Worm (Caenorhabditis elegans) whole organism, L4 larva: ENCODE data around the gene Y39B6A.5.

Experiments
- D1046.2 ChIP-seq: fragments of 200-800 bp; sonication (Bioruptor generic); IDR thresholded peaks from 2 replicates; pipeline ENCODE4 v1.3.6; 2022; ENCODE audit warnings: missing genetic modification characterization, missing compliant biosample characterization
- F44E2.7 ChIP-seq: fragments of 200-800 bp; sonication (Bioruptor generic); IDR thresholded peaks from 2 replicates; pipeline ENCODE4 v2.1.2; 2022; ENCODE audit warnings: missing genetic modification characterization, missing compliant biosample characterization
- F49E8.2 ChIP-seq: sonication (generic microtip); optimal IDR thresholded peaks from 2 replicates; lab custom pipeline; 2016; ENCODE audit warnings: missing compliant biosample characterization, mild to moderate bottlenecking, missing genetic modification characterization, borderline replicate concordance
- T20F7.1 ChIP-seq: fragments of 200-800 bp; sonication (Bioruptor generic); optimal IDR thresholded peaks from 2 replicates; lab custom pipeline; 2018; ENCODE audit warnings: mild to moderate bottlenecking, missing genetic modification characterization, missing compliant biosample characterization
- T26A8.4 ChIP-seq: fragments of 200-800 bp; sonication (Bioruptor generic); IDR thresholded peaks from 2 replicates; pipeline ENCODE4 v1.3.6; 2022; ENCODE audit warnings: missing genetic modification characterization, missing compliant biosample characterization
- Y48G9A.11 ChIP-seq: fragments of 200-800 bp; sonication (Bioruptor generic); IDR thresholded peaks from 2 replicates; pipeline ENCODE4 v1.3.6; 2022; ENCODE audit warnings: missing genetic modification reagents, missing genetic modification characterization, missing compliant biosample characterization
- Y75B8A.6 ChIP-seq: fragments of 200-800 bp; sonication (Bioruptor generic); IDR thresholded peaks from 2 replicates; pipeline ENCODE4 v1.3.6; 2022; ENCODE audit warnings: missing genetic modification reagents, missing genetic modification characterization, missing compliant biosample characterization
- aha-1 ChIP-seq: fragments of 150-350 bp; peaks from one replicate; lab custom pipeline; 2014; ENCODE audit warnings: missing biosample characterization, missing genetic modification characterization
- arid-1 ChIP-seq: fragments of 200-800 bp; sonication (Bioruptor generic); conservative IDR thresholded peaks from 2 replicates; pipeline ENCODE4 v1.3.6; 2022; ENCODE audit warnings: missing genetic modification reagents, missing genetic modification characterization, missing compliant biosample characterization
- attf-4 ChIP-seq: sonication (generic microtip); optimal IDR thresholded peaks from 3 replicates; lab custom pipeline; 2017; ENCODE audit warnings: missing biosample characterization, missing genetic modification characterization
- ceh-20 ChIP-seq: fragments of 200-800 bp; sonication (Bioruptor generic); IDR thresholded peaks from 2 replicates; pipeline ENCODE4 v1.3.6; 2022; ENCODE audit warnings: missing genetic modification reagents, missing genetic modification characterization, missing compliant biosample characterization
- ceh-28 ChIP-seq: fragments of 150-350 bp; optimal IDR thresholded peaks from 2 replicates; lab custom pipeline; 2014; ENCODE audit warnings: missing biosample characterization, missing genetic modification reagents, missing genetic modification characterization
- ceh-32 ChIP-seq: sonication (generic microtip); optimal IDR thresholded peaks from 2 replicates; lab custom pipeline; 2016; ENCODE audit warnings: mild to moderate bottlenecking, missing genetic modification characterization, missing compliant biosample characterization; ENCODE audit not compliant: poor library complexity
- ceh-82 ChIP-seq: sonication (generic microtip); optimal IDR thresholded peaks from 2 replicates; lab custom pipeline; 2017; ENCODE audit warnings: missing biosample characterization, missing genetic modification characterization
- ces-1 ChIP-seq: fragments of 150-350 bp; sonication (generic microtip); optimal IDR thresholded peaks from 4 replicates; lab custom pipeline; 2014; ENCODE audit warnings: missing biosample characterization, missing genetic modification reagents, missing genetic modification characterization
- ctbp-1 ChIP-seq: fragments of 200-800 bp; sonication (Bioruptor generic); IDR thresholded peaks from 2 replicates; pipeline ENCODE4 v1.3.6; 2022; ENCODE audit warnings: missing genetic modification reagents, missing genetic modification characterization, missing compliant biosample characterization
- daf-19 ChIP-seq: fragments of 200-800 bp; sonication (Bioruptor generic); conservative IDR thresholded peaks from 2 replicates; pipeline ENCODE4 v1.3.6; 2022; ENCODE audit warnings: missing genetic modification characterization, missing compliant biosample characterization
- daf-8 ChIP-seq: fragments of 200-800 bp; sonication (Bioruptor generic); IDR thresholded peaks from 2 replicates; pipeline ENCODE4 v1.3.6; 2022; ENCODE audit warnings: missing genetic modification characterization, missing compliant biosample characterization
- dmd-8 ChIP-seq: fragments of 200-800 bp; sonication (Bioruptor generic); IDR thresholded peaks from 2 replicates; pipeline ENCODE4 v1.3.6; 2022; ENCODE audit warnings: missing genetic modification characterization, missing compliant biosample characterization
- duxl-1 ChIP-seq: sonication (generic microtip); optimal IDR thresholded peaks from 2 replicates; lab custom pipeline; 2016; ENCODE audit warnings: mild to moderate bottlenecking, missing genetic modification characterization, moderate library complexity, missing compliant biosample characterization; ENCODE audit not compliant: poor library complexity
- dve-1 ChIP-seq: sonication (generic microtip); optimal IDR thresholded peaks from 2 replicates; lab custom pipeline; 2017; ENCODE audit warnings: antibody characterized with exemption, mild to moderate bottlenecking, missing genetic modification characterization, missing compliant biosample characterization; ENCODE audit not compliant: insufficient read depth
- fos-1 ChIP-seq: fragments of 150-350 bp; optimal IDR thresholded peaks from 2 replicates; lab custom pipeline; 2014; ENCODE audit warnings: missing biosample characterization, missing genetic modification characterization
- hif-1 ChIP-seq, 2 experiments: sonication (generic microtip); optimal IDR thresholded peaks; 2 replicates each; lab custom pipeline; 2016 to 2017; ENCODE audit warnings: missing compliant biosample characterization in 2 of 2, missing genetic modification characterization in 2 of 2, missing genetic modification reagents in 2 of 2, missing genotype in 2 of 2, mild to moderate bottlenecking in 1 of 2
- hlh-30 ChIP-seq: sonication (generic microtip); optimal IDR thresholded peaks from 2 replicates; lab custom pipeline; 2017; ENCODE audit warnings: antibody characterized with exemption, mild to moderate bottlenecking, missing genetic modification characterization, missing compliant biosample characterization; ENCODE audit not compliant: insufficient read depth
- hmg-1.1 ChIP-seq: fragments of 200-800 bp; sonication (Bioruptor generic); IDR thresholded peaks from 2 replicates; pipeline ENCODE4 v1.3.6; 2022; ENCODE audit warnings: missing genetic modification reagents, missing genetic modification characterization, missing compliant biosample characterization
- lim-7 ChIP-seq: fragments of 200-800 bp; sonication (Bioruptor generic); IDR thresholded peaks from 2 replicates; pipeline ENCODE4 v1.3.6; 2022; ENCODE audit warnings: missing genetic modification characterization, missing compliant biosample characterization
- lin-13 ChIP-seq: fragments of 150-350 bp; optimal IDR thresholded peaks from 2 replicates; lab custom pipeline; 2014; ENCODE audit warnings: missing biosample characterization, missing genetic modification reagents, missing genetic modification characterization
- lin-29 ChIP-seq: fragments of 200-800 bp; sonication (Bioruptor generic); IDR thresholded peaks from 2 replicates; pipeline ENCODE4 v1.3.6; 2022; ENCODE audit warnings: missing genetic modification reagents, missing genetic modification characterization, missing compliant biosample characterization
- lsy-2 ChIP-seq, 2 experiments: fragments of 150-350 bp in 1 of 2; sonication (generic microtip) in 1 of 2; optimal IDR thresholded peaks; 2 replicates each; lab custom pipeline; 2014 to 2017; ENCODE audit warnings: missing biosample characterization in 2 of 2, missing genetic modification characterization in 2 of 2
- madf-5 ChIP-seq, 2 experiments: fragments of 200-800 bp; sonication (Bioruptor generic); IDR thresholded peaks; 2 replicates each; pipeline ENCODE4 v1.3.6; 2022; ENCODE audit warnings: missing compliant biosample characterization in 2 of 2, missing genetic modification characterization in 2 of 2
- madf-9 ChIP-seq: fragments of 200-800 bp; sonication (Bioruptor generic); conservative IDR thresholded peaks from 2 replicates; pipeline ENCODE4 v1.3.6; 2022; ENCODE audit warnings: missing genetic modification reagents, missing genetic modification characterization, missing compliant biosample characterization
- nhr-10 ChIP-seq: fragments of 150-350 bp; optimal IDR thresholded peaks from 2 replicates; lab custom pipeline; 2014; ENCODE audit warnings: missing biosample characterization, missing genetic modification characterization
- nhr-48 ChIP-seq: sonication (generic microtip); optimal IDR thresholded peaks from 2 replicates; lab custom pipeline; 2016; ENCODE audit warnings: mild to moderate bottlenecking, missing genetic modification characterization, missing compliant biosample characterization
- nhr-77 ChIP-seq: fragments of 150-350 bp; optimal IDR thresholded peaks from 2 replicates; lab custom pipeline; 2014; ENCODE audit warnings: missing biosample characterization, missing genetic modification characterization
- pqm-1 ChIP-seq: sonication (generic microtip); optimal IDR thresholded peaks from 2 replicates; lab custom pipeline; 2017; ENCODE audit warnings: missing biosample characterization, missing genetic modification characterization
- saeg-2 ChIP-seq: fragments of 200-800 bp; sonication (Bioruptor generic); IDR thresholded peaks from 2 replicates; pipeline ENCODE4 v1.3.6; 2022; ENCODE audit warnings: missing genetic modification reagents, missing genetic modification characterization, missing compliant biosample characterization
- set-16 ChIP-seq: fragments of 200-800 bp; sonication (Bioruptor generic); IDR thresholded peaks from 2 replicates; pipeline ENCODE4 v1.3.6; 2022; ENCODE audit warnings: missing genetic modification reagents, missing genetic modification characterization, missing compliant biosample characterization
- spr-3 ChIP-seq: fragments of 200-800 bp; sonication (Bioruptor generic); optimal IDR thresholded peaks from 2 replicates; lab custom pipeline; 2018; ENCODE audit warnings: mild to moderate bottlenecking, missing genetic modification characterization, missing compliant biosample characterization
- tra-1 ChIP-seq: fragments of 200-800 bp; sonication (Bioruptor generic); IDR thresholded peaks from 2 replicates; pipeline ENCODE4 v1.3.6; 2022; ENCODE audit warnings: missing genetic modification reagents, missing genetic modification characterization, missing compliant biosample characterization
- unc-130 ChIP-seq: sonication (generic microtip); optimal IDR thresholded peaks from 2 replicates; lab custom pipeline; 2016; ENCODE audit warnings: missing genetic modification reagents, missing genetic modification characterization, missing compliant biosample characterization
- unc-62 ChIP-seq, 3 experiments: fragments of 150-350 bp in 1 of 3; sonication (generic microtip); optimal IDR thresholded peaks in 2 of 3; peaks in 1 of 3; 1 replicate in 1 of 3; 2 replicates in 2 of 3; lab custom pipeline; 2014 to 2017; ENCODE audit warnings: missing biosample characterization in 3 of 3, missing genetic modification characterization in 3 of 3, missing genetic modification reagents in 3 of 3, missing genotype in 1 of 3
- zfp-2 ChIP-seq: sonication (generic microtip); optimal IDR thresholded peaks from 2 replicates; lab custom pipeline; 2016; ENCODE audit warnings: mild to moderate bottlenecking, missing genetic modification characterization, missing compliant biosample characterization
- zip-11 ChIP-seq: fragments of 200-800 bp; sonication (Bioruptor generic); IDR thresholded peaks from 2 replicates; pipeline ENCODE4 v1.3.6; 2022; ENCODE audit warnings: missing genetic modification characterization, missing compliant biosample characterization

Y39B6A.5 gene

DNA sequence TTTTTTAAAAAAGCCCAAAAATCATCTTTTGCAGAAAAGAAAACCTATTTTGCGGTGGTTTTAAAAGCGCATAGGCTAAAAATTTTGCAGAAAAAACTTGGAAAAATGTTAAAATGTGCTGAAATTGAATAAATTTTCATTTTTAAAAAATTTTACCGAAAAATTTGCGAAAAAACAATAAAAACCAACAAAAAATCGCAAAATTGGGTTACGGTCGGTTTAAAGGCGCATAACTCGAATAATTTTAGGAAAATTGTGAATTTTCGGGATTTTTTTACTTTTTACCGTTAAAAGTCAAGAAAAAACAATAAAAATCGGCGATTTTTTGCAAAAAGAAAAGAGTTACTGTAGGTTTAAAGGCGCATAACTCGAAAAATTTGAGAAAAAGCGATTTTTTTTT, 33.4 kb downstream of the Y39B6A.5 start:
- TF ChIP-seq Y48G9A.11 (GFP tag; lab: Robert Waterston, UW) (no peak), nhr-10 (tag; lab: Kevin White, UChicago) (no peak), F49E8.2 (tag; lab: Kevin White, UChicago) (no peak), lin-13 (no peak), D1046.2 (no peak), arid-1 (GFP tag; lab: Robert Waterston, UW) (no peak), lim-7 (GFP tag; lab: Robert Waterston, UW) (no peak), zfp-2 (tag; lab: Kevin White, UChicago) (no peak), pqm-1 (tag; lab: Kevin White, UChicago) (no peak), duxl-1 (tag; lab: Kevin White, UChicago) (no peak), ceh-20 (GFP tag; lab: Robert Waterston, UW) (no peak), daf-19 (GFP tag; lab: Robert Waterston, UW) (no peak), ceh-28 (tag; lab: Kevin White, UChicago) (no peak)

DNA sequence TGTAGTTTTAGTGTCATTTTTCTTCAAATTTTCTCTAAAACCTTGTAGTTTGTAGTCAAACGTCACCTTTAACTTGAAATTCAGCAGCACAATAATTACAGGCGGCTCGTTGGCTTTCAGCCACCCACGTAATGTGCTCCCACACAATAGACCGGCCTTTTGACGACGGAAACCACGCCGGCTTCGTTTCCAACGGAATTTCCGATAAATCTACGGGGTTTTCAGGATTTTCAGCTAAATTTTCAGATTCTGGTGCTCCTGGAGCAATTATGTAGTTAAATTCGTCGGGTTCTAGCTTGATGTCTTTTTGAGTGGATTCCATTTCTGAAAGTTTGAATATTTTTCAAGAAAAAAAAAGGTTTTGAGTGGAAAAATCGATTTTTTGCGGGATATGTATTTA, 34.1 kb downstream of the Y39B6A.5 start, which contains the start of gene bed-1:
Gene bed-1, minus strand, starts transcription at position 337 of the 400 bp plus-strand sequence.
- TF ChIP-seq ces-1 = no peak
- TF ChIP-seq aha-1 (tag; lab: Kevin White, UChicago) = peak; percentile 68
- no peak for TF ChIP-seq tra-1
- no peak for TF ChIP-seq ctbp-1 (GFP tag; lab: Robert Waterston, UW)
- TF ChIP-seq hlh-30 (tag; lab: Kevin White, UChicago) = no peak

DNA sequence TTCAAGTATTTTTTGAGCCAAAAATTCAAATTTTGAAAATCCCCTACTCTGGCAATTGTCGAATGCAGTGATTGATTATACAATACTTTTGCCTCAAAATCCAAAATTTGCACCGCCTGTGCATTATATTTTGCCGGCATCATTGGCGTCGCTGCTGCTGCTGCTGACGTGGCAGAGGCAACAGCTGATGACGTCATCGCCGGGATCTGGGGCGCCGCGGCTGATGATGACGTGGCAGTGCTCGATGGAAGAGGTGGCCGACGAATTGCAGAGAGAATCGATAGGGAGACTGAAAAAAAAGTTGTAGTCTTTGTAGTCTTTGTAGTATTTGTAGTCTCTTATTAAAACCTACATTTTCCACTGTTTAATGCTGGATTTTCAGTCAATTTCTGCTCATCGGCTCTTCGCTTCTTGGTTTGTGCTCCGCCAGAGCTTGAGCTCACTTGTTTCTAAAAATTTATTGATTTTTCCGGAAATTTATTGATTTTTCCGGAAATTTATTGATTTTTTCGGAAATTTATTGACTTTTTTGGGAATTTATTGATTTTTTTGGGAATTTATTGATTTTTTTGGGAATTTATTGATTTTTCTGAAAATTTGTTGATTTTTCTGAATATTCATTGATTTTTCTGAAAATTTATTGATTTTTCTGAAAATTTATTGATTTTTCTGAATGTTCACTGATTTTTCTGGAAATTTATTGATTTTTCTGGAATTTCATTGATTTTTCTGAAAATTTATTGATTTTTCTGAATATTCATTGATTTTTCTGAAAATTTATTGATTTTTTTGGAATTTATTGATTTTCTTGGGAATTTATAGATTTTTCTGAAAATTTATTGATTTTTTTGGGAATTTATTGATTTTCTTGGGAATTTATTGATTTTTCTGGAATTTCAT, 37.7 kb downstream of the Y39B6A.5 start:
- peak; percentile 66 for TF ChIP-seq set-16 (GFP tag; lab: Robert Waterston, UW)
- peak; percentile 56 for TF ChIP-seq ceh-28 (tag; lab: Kevin White, UChicago)
- TF ChIP-seq madf-9 (GFP tag; lab: Robert Waterston, UW) = no peak

DNA sequence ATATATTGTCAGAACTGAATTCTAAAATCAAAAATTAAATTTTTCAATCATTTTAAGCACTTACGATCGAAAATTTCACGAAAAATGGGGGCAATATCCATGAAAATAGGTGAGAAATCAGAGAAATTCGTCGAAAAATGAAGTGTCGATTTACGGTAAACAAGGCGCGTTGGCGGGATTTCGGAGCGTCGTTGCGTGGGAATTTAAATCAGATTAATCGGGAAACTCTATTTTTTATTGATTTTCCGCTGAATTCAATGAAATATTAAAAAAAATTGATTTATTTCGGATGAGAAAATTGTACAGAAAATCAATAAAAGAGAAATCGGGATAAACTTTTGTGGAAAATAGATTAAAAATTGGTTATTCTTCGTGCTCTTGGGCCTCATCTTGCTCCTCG, 39.4 kb downstream of the Y39B6A.5 start, which contains the start of gene Y39B6A.13:
Gene Y39B6A.13, minus strand, starts transcription at position 166 of the 400 bp plus-strand sequence.
- no peak for TF ChIP-seq daf-8
- TF ChIP-seq nhr-10 (tag; lab: Kevin White, UChicago) = no peak
- peak; percentile 97 for TF ChIP-seq T20F7.1 (GFP tag; lab: Kevin White, UChicago)
- no peak for TF ChIP-seq ceh-82 (tag; lab: Kevin White, UChicago)
- TF ChIP-seq hmg-1.1 (GFP tag; lab: Robert Waterston, UW) = no peak
- TF ChIP-seq F44E2.7 (GFP tag; lab: Robert Waterston, UW) = no peak
- no peak for TF ChIP-seq madf-5 (GFP tag; IDR thresholded peaks at IDR 0.05; lab: Robert Waterston, UW)
- TF ChIP-seq spr-3 (GFP tag; lab: Kevin White, UChicago) = no peak
- peak; percentile 99 for TF ChIP-seq Y48G9A.11 (GFP tag; lab: Robert Waterston, UW)
- no peak for TF ChIP-seq Y75B8A.6
- no peak for TF ChIP-seq D1046.2
- TF ChIP-seq fos-1 (tag; lab: Kevin White, UChicago) = no peak
- TF ChIP-seq duxl-1 (tag; lab: Kevin White, UChicago) = no peak
- TF ChIP-seq aha-1 (tag; lab: Kevin White, UChicago) = peak; percentile 12
- no peak for TF ChIP-seq nhr-77 (tag; lab: Kevin White, UChicago)
- TF ChIP-seq dve-1 (tag; lab: Kevin White, UChicago) = no peak
- TF ChIP-seq unc-130 (GFP tag; lab: Kevin White, UChicago) = no peak
- TF ChIP-seq arid-1 (GFP tag; lab: Robert Waterston, UW) = no peak
- TF ChIP-seq unc-62 (GFP tag; optimal IDR thresholded peaks at IDR 0.05 in 1 of 2; lab: Kevin White, UChicago) = no peak
- TF ChIP-seq unc-62 (tag; optimal IDR thresholded peaks at IDR 0.05; lab: Kevin White, UChicago) = no peak
- no peak for TF ChIP-seq zip-11 (GFP tag; lab: Robert Waterston, UW)
- TF ChIP-seq attf-4 (tag; lab: Kevin White, UChicago) = no peak
- TF ChIP-seq nhr-48 (tag; lab: Kevin White, UChicago) = no peak
- TF ChIP-seq T26A8.4 (GFP tag; lab: Robert Waterston, UW) = no peak
- no peak for TF ChIP-seq dmd-8 (GFP tag; lab: Robert Waterston, UW)
- no peak for TF ChIP-seq hif-1 (tag; optimal IDR thresholded peaks at IDR 0.05; lab: Kevin White, UChicago)
- peak in 1 of 2 experiments; percentile 52 for TF ChIP-seq lsy-2 (tag; optimal IDR thresholded peaks at IDR 0.05; lab: Kevin White, UChicago)
- TF ChIP-seq saeg-2 (GFP tag; lab: Robert Waterston, UW) = no peak
- TF ChIP-seq ceh-32 (tag; lab: Kevin White, UChicago) = no peak
- no peak for TF ChIP-seq lin-29
